Fruit fly (Drosophila melanogaster) whole organism, embryonic: ENCODE results near the gene djl.

Experiments
- ATbp ChIP-seq: fragments of 200-800 bp; sonication (Bioruptor generic); optimal IDR thresholded peaks from 2 replicates; lab custom pipeline; 2017; ENCODE audit warnings: missing biosample characterization, mild to moderate bottlenecking, missing genetic modification characterization, missing genetic modification reagents
- Ada2b ChIP-seq: fragments of 200-800 bp; sonication (Bioruptor generic); IDR thresholded peaks from 2 replicates; pipeline ENCODE4 v1.3.6; 2022; ENCODE audit warnings: missing biosample characterization, missing genetic modification characterization
- B-H2 ChIP-seq: fragments of 200-800 bp; sonication (Bioruptor generic); optimal IDR thresholded peaks from 2 replicates; lab custom pipeline; 2018; ENCODE audit warnings: missing biosample characterization, mild to moderate bottlenecking, missing genetic modification characterization
- CG12942 ChIP-seq: fragments of 200-800 bp; sonication (Bioruptor generic); optimal IDR thresholded peaks from 3 replicates; lab custom pipeline; 2016; ENCODE audit warnings: missing biosample characterization, missing genetic modification characterization
- CG13123 ChIP-seq: fragments of 200-800 bp; sonication (Bioruptor generic); optimal IDR thresholded peaks from 2 replicates; lab custom pipeline; 2016; ENCODE audit warnings: missing biosample characterization, missing genetic modification characterization
- CG13894 ChIP-seq: fragments of 200-800 bp; sonication (Bioruptor generic); optimal IDR thresholded peaks from 3 replicates; lab custom pipeline; 2018; ENCODE audit warnings: missing biosample characterization, mild to moderate bottlenecking, missing genetic modification characterization, moderate library complexity
- CG14050 ChIP-seq: fragments of 200-800 bp; sonication (Bioruptor generic); IDR thresholded peaks from 3 replicates; pipeline ENCODE4 v1.3.6; 2022; ENCODE audit warnings: missing biosample characterization, missing genetic modification characterization
- CG16813 ChIP-seq: fragments of 200-800 bp; sonication (Bioruptor generic); IDR thresholded peaks from 3 replicates; pipeline ENCODE4 v1.3.6; 2022; ENCODE audit warnings: missing biosample characterization, missing genetic modification characterization; ENCODE audit not compliant: partially characterized antibody
- CG16815 ChIP-seq: fragments of 200-800 bp; sonication (Bioruptor generic); optimal IDR thresholded peaks from 3 replicates; lab custom pipeline; 2017; ENCODE audit warnings: missing biosample characterization, mild to moderate bottlenecking, missing genetic modification characterization
- CG1832 ChIP-seq: fragments of 200-800 bp; sonication (Bioruptor generic); optimal IDR thresholded peaks from 2 replicates; lab custom pipeline; 2017; ENCODE audit warnings: missing biosample characterization, mild to moderate bottlenecking, missing genetic modification characterization, inconsistent platforms
- CG18764 ChIP-seq: fragments of 200-800 bp; sonication (Bioruptor generic); optimal IDR thresholded peaks from 3 replicates; lab custom pipeline; 2016; ENCODE audit warnings: missing biosample characterization, missing genetic modification characterization
- CG34224 ChIP-seq: fragments of 200-800 bp; sonication (Bioruptor generic); IDR thresholded peaks from 3 replicates; pipeline ENCODE4 v1.3.6; 2022; ENCODE audit warnings: missing biosample characterization, missing genetic modification characterization; ENCODE audit not compliant: partially characterized antibody
- CG3726 ChIP-seq: fragments of 200-800 bp; sonication (Bioruptor generic); IDR thresholded peaks from 3 replicates; pipeline ENCODE4, ENCODE4 v1.3.6; 2022; ENCODE audit warnings: missing biosample characterization, missing genetic modification characterization
- CG4282 ChIP-seq: fragments of 200-800 bp; sonication (Bioruptor generic); optimal IDR thresholded peaks from 2 replicates; lab custom pipeline; 2016; ENCODE audit warnings: missing biosample characterization, missing genetic modification characterization
- CG4424 ChIP-seq: fragments of 200-800 bp; sonication (Bioruptor generic); optimal IDR thresholded peaks from 3 replicates; lab custom pipeline; 2016; ENCODE audit warnings: missing biosample characterization, missing genetic modification characterization
- CG4617 ChIP-seq: fragments of 200-800 bp; sonication (Bioruptor generic); optimal IDR thresholded peaks from 3 replicates; lab custom pipeline; 2016; ENCODE audit warnings: missing biosample characterization, missing genetic modification characterization, borderline replicate concordance
- CG5953 ChIP-seq: fragments of 200-800 bp; sonication (Bioruptor generic); IDR thresholded peaks from 2 replicates; pipeline ENCODE4 v1.3.6; 2022; ENCODE audit warnings: missing biosample characterization, missing genetic modification characterization
- CG6689 ChIP-seq: fragments of 200-800 bp; sonication (Bioruptor generic); IDR thresholded peaks from 2 replicates; pipeline ENCODE4 v1.3.6; 2022; ENCODE audit warnings: missing biosample characterization, missing genetic modification characterization
- CG7357 ChIP-seq: fragments of 200-800 bp; sonication (Bioruptor generic); IDR thresholded peaks from 3 replicates; pipeline ENCODE4 v1.3.6; 2022; ENCODE audit warnings: missing biosample characterization, missing genetic modification characterization
- CG7786 ChIP-seq: fragments of 200-800 bp; sonication (Bioruptor generic); optimal IDR thresholded peaks from 2 replicates; lab custom pipeline; 2016; ENCODE audit warnings: missing biosample characterization, missing genetic modification characterization
- CG7928 ChIP-seq: fragments of 200-800 bp; sonication (Bioruptor generic); optimal IDR thresholded peaks from 2 replicates; lab custom pipeline; 2017; ENCODE audit warnings: missing biosample characterization, mild to moderate bottlenecking, missing genetic modification characterization
- Chrac-16 ChIP-seq: fragments of 200-800 bp; sonication (Bioruptor generic); optimal IDR thresholded peaks from 3 replicates; lab custom pipeline; 2016; ENCODE audit warnings: missing biosample characterization, missing genetic modification characterization
- D19B ChIP-seq: fragments of 200-800 bp; sonication (Bioruptor generic); optimal IDR thresholded peaks from 2 replicates; lab custom pipeline; 2017; ENCODE audit warnings: missing biosample characterization, mild to moderate bottlenecking, missing genetic modification characterization
- Dek ChIP-seq: fragments of 200-800 bp; sonication (Bioruptor generic); optimal IDR thresholded peaks from 3 replicates; lab custom pipeline; 2019; ENCODE audit warnings: missing biosample characterization, mild to moderate bottlenecking, missing genetic modification characterization, moderate library complexity
- Fer2 ChIP-seq: fragments of 200-800 bp; sonication (Bioruptor generic); optimal IDR thresholded peaks from 2 replicates; lab custom pipeline; 2018; ENCODE audit warnings: missing biosample characterization, mild to moderate bottlenecking, missing genetic modification characterization, moderate library complexity
- Hey ChIP-seq: fragments of 200-800 bp; sonication (Bioruptor generic); optimal IDR thresholded peaks from 3 replicates; lab custom pipeline; 2018; ENCODE audit warnings: missing biosample characterization, mild to moderate bottlenecking, missing genetic modification characterization
- Mad ChIP-seq: fragments of 200-800 bp; sonication (Bioruptor generic); optimal IDR thresholded peaks from 2 replicates; lab custom pipeline; 2016; ENCODE audit warnings: missing biosample characterization, missing genetic modification characterization
- Nf-YC ChIP-seq: fragments of 200-800 bp; optimal IDR thresholded peaks from 3 replicates; lab custom pipeline; 2019; ENCODE audit warnings: missing biosample characterization, mild to moderate bottlenecking, missing genetic modification characterization, moderate library complexity
- PHDP ChIP-seq: fragments of 200-800 bp; sonication (Bioruptor generic); optimal IDR thresholded peaks from 3 replicates; lab custom pipeline; 2018; ENCODE audit warnings: missing biosample characterization, mild to moderate bottlenecking, missing genetic modification characterization, moderate library complexity
- Scr ChIP-seq: fragments of 200-800 bp; sonication (Bioruptor generic); IDR thresholded peaks from 2 replicates; pipeline ENCODE4 v1.3.6; 2022; ENCODE audit warnings: missing biosample characterization, missing genetic modification characterization; ENCODE audit not compliant: partially characterized antibody
- Sox100B ChIP-seq: fragments of 200-800 bp; sonication (Bioruptor generic); optimal IDR thresholded peaks from 3 replicates; lab custom pipeline; 2018; ENCODE audit warnings: missing biosample characterization, mild to moderate bottlenecking, missing genetic modification characterization
- Stat92E ChIP-seq, 3 experiments: fragments of >200 bp in 2 of 3; fragments of 200-800 bp in 1 of 3; sonication (Bioruptor generic) in 1 of 3; optimal IDR thresholded peaks; 2 replicates each; lab custom pipeline; 2017 to 2019; ENCODE audit warnings: missing biosample characterization in 3 of 3, missing genetic modification characterization in 3 of 3, mild to moderate bottlenecking in 1 of 3, moderate library complexity in 1 of 3
- cad ChIP-seq: fragments of >200 bp; optimal IDR thresholded peaks from 2 replicates; lab custom pipeline; 2017; ENCODE audit warnings: missing biosample characterization, missing genetic modification characterization
- caup ChIP-seq: fragments of 200-800 bp; sonication (Bioruptor generic); optimal IDR thresholded peaks from 3 replicates; lab custom pipeline; 2017; ENCODE audit warnings: missing biosample characterization, mild to moderate bottlenecking, missing genetic modification characterization, moderate library complexity; ENCODE audit not compliant: severe bottlenecking
- gfzf ChIP-seq: fragments of 200-800 bp; sonication (Bioruptor generic); optimal IDR thresholded peaks from 2 replicates; lab custom pipeline; 2016; ENCODE audit warnings: missing biosample characterization, mild to moderate bottlenecking, missing genetic modification characterization, moderate library complexity
- gsb-n ChIP-seq: fragments of 200-800 bp; sonication (Bioruptor generic); optimal IDR thresholded peaks from 3 replicates; lab custom pipeline; 2018; ENCODE audit warnings: missing biosample characterization, mild to moderate bottlenecking, missing genetic modification characterization
- gt ChIP-seq: fragments of 200-800 bp; sonication (Bioruptor generic); IDR thresholded peaks from 2 replicates; pipeline ENCODE4 v1.3.6; 2022; ENCODE audit warnings: missing biosample characterization, missing genetic modification characterization
- jigr1 ChIP-seq: fragments of 200-800 bp; sonication (Bioruptor generic); IDR thresholded peaks from 3 replicates; pipeline ENCODE4 v1.3.6; 2022; ENCODE audit warnings: missing biosample characterization, missing genetic modification characterization
- klu ChIP-seq: fragments of 200-800 bp; sonication (Bioruptor generic); IDR thresholded peaks from 2 replicates; pipeline ENCODE4 v1.3.6; 2022; ENCODE audit warnings: missing biosample characterization, missing genetic modification characterization
- pan ChIP-seq, 4 experiments: fragments of >200 bp in 3 of 4; fragments of 200-800 bp in 1 of 4; sonication (Bioruptor generic) in 1 of 4; optimal IDR thresholded peaks in 3 of 4; IDR thresholded peaks in 1 of 4; 2 replicates each; pipeline versions ENCODE4 v1.3.6 to Lab custom; 2017 to 2022; ENCODE audit warnings: missing biosample characterization in 2 of 4, missing genetic modification characterization in 2 of 4, mixed read lengths in 1 of 4
- sens-2 ChIP-seq: fragments of 200-800 bp; sonication (Bioruptor generic); IDR thresholded peaks from 2 replicates; pipeline ENCODE4 v1.3.6; 2022; ENCODE audit warnings: missing biosample characterization, missing genetic modification characterization
- sisA ChIP-seq: fragments of 200-800 bp; sonication (Bioruptor generic); IDR thresholded peaks from 2 replicates; pipeline ENCODE4 v1.3.6; 2022; ENCODE audit warnings: missing biosample characterization, missing genetic modification characterization
- sna ChIP-seq: fragments of 200-800 bp; sonication (Bioruptor generic); IDR thresholded peaks from 2 replicates; pipeline ENCODE4 v1.3.6; 2022; ENCODE audit warnings: missing biosample characterization, missing genetic modification characterization; ENCODE audit not compliant: partially characterized antibody
- sr ChIP-seq: fragments of 200-800 bp; sonication (Bioruptor generic); IDR thresholded peaks from 3 replicates; pipeline ENCODE4 v1.3.6; 2022; ENCODE audit warnings: missing biosample characterization, missing genetic modification characterization
- ssp ChIP-seq: fragments of 200-800 bp; sonication (Bioruptor generic); IDR thresholded peaks from 2 replicates; pipeline ENCODE4 v1.3.6; 2022; ENCODE audit warnings: missing biosample characterization, missing genetic modification characterization
- tgo ChIP-seq: fragments of 200-800 bp; sonication (Bioruptor generic); IDR thresholded peaks from 3 replicates; pipeline ENCODE4 v1.3.6; 2022; ENCODE audit warnings: missing biosample characterization, missing genetic modification characterization
- tio ChIP-seq: fragments of 200-800 bp; sonication (Bioruptor generic); optimal IDR thresholded peaks from 2 replicates; lab custom pipeline; 2017; ENCODE audit warnings: missing biosample characterization, missing genetic modification characterization, inconsistent platforms
- wdn ChIP-seq: fragments of 200-800 bp; sonication (Bioruptor generic); IDR thresholded peaks from 2 replicates; pipeline ENCODE4 v1.3.6; 2022; ENCODE audit warnings: missing biosample characterization, missing genetic modification characterization
- zen2 ChIP-seq: fragments of 200-800 bp; sonication (Bioruptor generic); IDR thresholded peaks from 3 replicates; pipeline ENCODE4 v1.3.6; 2022; ENCODE audit warnings: missing biosample characterization, missing genetic modification characterization; ENCODE audit not compliant: partially characterized antibody

djl gene

DNA sequence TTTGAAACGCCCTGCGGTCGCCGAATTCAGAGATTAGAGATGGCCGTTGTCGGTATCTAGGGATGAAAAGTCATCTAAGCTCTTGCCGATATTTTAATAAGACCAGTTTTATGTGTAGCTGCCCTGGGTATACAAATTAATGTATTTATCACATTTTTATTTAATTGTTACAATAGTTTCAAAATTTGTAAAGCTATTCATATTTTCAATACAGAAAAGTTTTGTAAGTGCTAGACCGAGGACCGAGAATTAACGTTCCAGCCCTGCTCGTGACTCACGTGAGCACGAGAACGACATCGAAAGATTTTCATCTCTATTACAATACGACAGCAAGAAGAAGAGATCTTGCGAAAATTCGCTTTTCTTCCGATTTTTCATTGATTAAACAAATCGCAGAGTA lies 6.5 kb downstream of the djl start, which contains the start of the genes CG1105 and CG1965 (continued):
- TF ChIP-seq jigr1 (GFP tag; lab: Robert Waterston, UW): peak; percentile 82; the same call in 2 of the 3 replicates
- TF ChIP-seq CG18764 (GFP tag; lab: Kevin White, UChicago): peak; percentile 93
- peak in 1 of 3 experiments; percentile 83 for TF ChIP-seq Stat92E (GFP tag; optimal IDR thresholded peaks at IDR 0.05; lab: Kevin White, UChicago)
- TF ChIP-seq D19B (GFP tag; lab: Kevin White, UChicago): peak; percentile 66
- TF ChIP-seq pan (optimal IDR thresholded peaks at IDR 0.05; lab: Kevin White, UChicago): no peak
- TF ChIP-seq pan (GFP tag; optimal IDR thresholded peaks at IDR 0.05 in 1 of 2, IDR thresholded peaks at IDR 0.05 in 1 of 2): peak in 1 of 2 experiments; percentile 93
- TF ChIP-seq sens-2 (GFP tag; lab: Robert Waterston, UW): peak; percentile 79
- TF ChIP-seq tio (GFP tag; lab: Kevin White, UChicago): peak; percentile 90
- TF ChIP-seq CG13894 (tag; lab: Kevin White, UChicago): no peak
- TF ChIP-seq zen2 (GFP tag; lab: Robert Waterston, UW): peak; percentile 93
- no peak for TF ChIP-seq cad (GFP tag; lab: Kevin White, UChicago)
- TF ChIP-seq CG12942 (GFP tag; lab: Kevin White, UChicago): peak; percentile 95
- TF ChIP-seq tgo (GFP tag; lab: Robert Waterston, UW): peak; percentile 93
- no peak for TF ChIP-seq Sox100B (GFP tag; lab: Kevin White, UChicago)
- peak; percentile 58 for TF ChIP-seq ATbp (GFP tag; lab: Kevin White, UChicago)
- peak; percentile 99 for TF ChIP-seq Scr (GFP tag; lab: Robert Waterston, UW)
- peak; percentile 91 for TF ChIP-seq CG16815 (GFP tag; lab: Kevin White, UChicago)
- TF ChIP-seq gfzf (GFP tag; lab: Kevin White, UChicago): peak; percentile 58
- peak; percentile 84 for TF ChIP-seq CG5953 (GFP tag; lab: Robert Waterston, UW)
- peak; percentile 76 for TF ChIP-seq CG4282 (GFP tag; lab: Kevin White, UChicago)
- no peak for TF ChIP-seq CG1832 (GFP tag; lab: Kevin White, UChicago)
- TF ChIP-seq klu (GFP tag; lab: Robert Waterston, UW): peak; percentile 94
- TF ChIP-seq B-H2 (GFP tag; lab: Kevin White, UChicago): peak; percentile 90
- peak; percentile 84 for TF ChIP-seq Nf-YC (tag; lab: Kevin White, UChicago)
- peak; percentile 85 for TF ChIP-seq CG14050 (GFP tag; lab: Robert Waterston, UW)
- TF ChIP-seq ssp (GFP tag; lab: Robert Waterston, UW): peak; percentile 88
- peak; percentile 85 for TF ChIP-seq Fer2 (tag; lab: Kevin White, UChicago)
- TF ChIP-seq CG7786 (GFP tag; lab: Kevin White, UChicago): peak; percentile 94
- TF ChIP-seq Hey (tag; lab: Kevin White, UChicago): peak; percentile 24
- peak; percentile 97 for TF ChIP-seq Mad (GFP tag; lab: Kevin White, UChicago)
- peak; percentile 87 for TF ChIP-seq gt
- TF ChIP-seq caup: peak; percentile 87
- TF ChIP-seq CG13123 (GFP tag; lab: Kevin White, UChicago): peak; percentile 88
- TF ChIP-seq CG6689: peak; percentile 93
- peak; percentile 99 for TF ChIP-seq CG7928 (GFP tag; lab: Kevin White, UChicago)
- peak; percentile 100 for TF ChIP-seq sna (GFP tag; lab: Robert Waterston, UW)
- no peak; the same call in 2 of the 3 replicates for TF ChIP-seq sr (GFP tag; lab: Robert Waterston, UW)
- TF ChIP-seq PHDP: peak; percentile 91
- peak; percentile 79 for TF ChIP-seq gsb-n (tag; lab: Kevin White, UChicago)
- peak; percentile 87 for TF ChIP-seq Dek (tag; lab: Kevin White, UChicago)
- TF ChIP-seq wdn (GFP tag; lab: Robert Waterston, UW): peak; percentile 79
- peak; percentile 86; the same call in 2 of the 3 replicates for TF ChIP-seq CG3726 (GFP tag; lab: Robert Waterston, UW)
- TF ChIP-seq Ada2b: peak; percentile 92
- TF ChIP-seq CG16813 (GFP tag; lab: Robert Waterston, UW): peak; percentile 99
- TF ChIP-seq CG4617 (GFP tag; lab: Kevin White, UChicago): peak; percentile 97
- TF ChIP-seq CG34224 (GFP tag; lab: Robert Waterston, UW): peak; percentile 99
- peak; percentile 83 for TF ChIP-seq CG7357 (GFP tag; lab: Robert Waterston, UW)
- peak; percentile 97 for TF ChIP-seq Chrac-16 (GFP tag; lab: Kevin White, UChicago)
- TF ChIP-seq CG4424: peak; percentile 95
- peak; percentile 96 for TF ChIP-seq sisA (GFP tag; lab: Robert Waterston, UW)
